Worm (Caenorhabditis elegans) whole organism, young adult: ENCODE data around the gene F08F3.6.

Source experiments
- ets-4 ChIP-seq: fragments of 200-800 bp; sonication (Bioruptor generic); optimal IDR thresholded peaks from 2 replicates; lab custom pipeline; 2018; ENCODE audit warnings: mild to moderate bottlenecking, missing genetic modification characterization, missing compliant biosample characterization
- nfya-1 ChIP-seq: sonication (generic microtip); optimal IDR thresholded peaks from 2 replicates; lab custom pipeline; 2017; ENCODE audit warnings: antibody characterized with exemption, missing compliant biosample characterization, missing genetic modification characterization, borderline replicate concordance; ENCODE audit not compliant: insufficient read depth
- nfya-2 ChIP-seq: fragments of 200-800 bp; sonication (Bioruptor generic); IDR thresholded peaks from 2 replicates; pipeline ENCODE4 v1.3.6; 2022; ENCODE audit warnings: missing genetic modification reagents, missing genetic modification characterization, missing compliant biosample characterization
- sea-2 ChIP-seq: fragments of 200-800 bp; sonication (Bioruptor generic); IDR thresholded peaks from 2 replicates; pipeline ENCODE4 v1.3.6; 2022; ENCODE audit warnings: missing genetic modification characterization, missing compliant biosample characterization

- no peak for TF ChIP-seq sea-2 (GFP tag; lab: Robert Waterston, UW)
- no peak for TF ChIP-seq nfya-1
- TF ChIP-seq nfya-2 (GFP tag; lab: Robert Waterston, UW): no peak
- TF ChIP-seq ets-4 (GFP tag; lab: Kevin White, UChicago): no peak
Measured at ce11 chrV:5450742-5451141, 30.9 kb upstream of the F08F3.6 start.
